Fruit fly (Drosophila melanogaster) whole organism, embryonic: ENCODE data around the gene mRpL39.

Experiments
- Ada2b ChIP-seq: fragments of 200-800 bp; sonication (Bioruptor generic); IDR thresholded peaks from 2 replicates; pipeline ENCODE4 v1.3.6; 2022; ENCODE audit warnings: missing biosample characterization, missing genetic modification characterization
- Bgb ChIP-seq: fragments of 200-800 bp; sonication (Bioruptor generic); IDR thresholded peaks from 2 replicates; pipeline ENCODE4 v1.3.6; 2022; ENCODE audit warnings: missing biosample characterization, missing genetic modification characterization; ENCODE audit not compliant: partially characterized antibody
- C15 ChIP-seq: fragments of 200-800 bp; sonication (Bioruptor generic); IDR thresholded peaks from 3 replicates; pipeline ENCODE4 v1.3.6; 2022; ENCODE audit warnings: missing biosample characterization, missing genetic modification characterization
- CG10431 ChIP-seq: fragments of 200-800 bp; sonication (Bioruptor generic); optimal IDR thresholded peaks from 3 replicates; lab custom pipeline; 2018; ENCODE audit warnings: missing biosample characterization, mild to moderate bottlenecking, missing genetic modification characterization
- CG10462 ChIP-seq: fragments of 200-800 bp; sonication (Bioruptor generic); optimal IDR thresholded peaks from 2 replicates; lab custom pipeline; 2016; ENCODE audit warnings: missing biosample characterization, missing genetic modification characterization
- CG11456 ChIP-seq: fragments of 200-800 bp; sonication (Bioruptor generic); IDR thresholded peaks from 3 replicates; pipeline ENCODE4 v1.3.6; 2022; ENCODE audit warnings: missing biosample characterization, missing genetic modification characterization
- CG12299 ChIP-seq: fragments of 200-800 bp; sonication (Bioruptor generic); optimal IDR thresholded peaks from 2 replicates; lab custom pipeline; 2018; ENCODE audit warnings: missing biosample characterization, mild to moderate bottlenecking, missing genetic modification characterization
- CG12744 ChIP-seq: fragments of 200-800 bp; sonication (Bioruptor generic); optimal IDR thresholded peaks from 2 replicates; lab custom pipeline; 2016; ENCODE audit warnings: missing biosample characterization, missing genetic modification characterization
- CG14050 ChIP-seq: fragments of 200-800 bp; sonication (Bioruptor generic); IDR thresholded peaks from 3 replicates; pipeline ENCODE4 v1.3.6; 2022; ENCODE audit warnings: missing biosample characterization, missing genetic modification characterization
- CG18262 ChIP-seq: fragments of 200-800 bp; optimal IDR thresholded peaks from 3 replicates; lab custom pipeline; 2019; ENCODE audit warnings: missing biosample characterization, mild to moderate bottlenecking, missing genetic modification characterization, moderate library complexity
- CG18476 ChIP-seq: fragments of 200-800 bp; sonication (Bioruptor generic); optimal IDR thresholded peaks from 2 replicates; lab custom pipeline; 2016; ENCODE audit warnings: missing biosample characterization, mild to moderate bottlenecking, missing genetic modification characterization
- CG2712 ChIP-seq: fragments of 200-800 bp; optimal IDR thresholded peaks from 3 replicates; lab custom pipeline; 2019; ENCODE audit warnings: missing biosample characterization, mild to moderate bottlenecking, missing genetic modification characterization, moderate library complexity
- CG7271 ChIP-seq: fragments of 200-800 bp; sonication (Bioruptor generic); optimal IDR thresholded peaks from 2 replicates; lab custom pipeline; 2018; ENCODE audit warnings: missing biosample characterization, mild to moderate bottlenecking, missing genetic modification characterization, moderate library complexity
- CG7357 ChIP-seq: fragments of 200-800 bp; sonication (Bioruptor generic); IDR thresholded peaks from 3 replicates; pipeline ENCODE4 v1.3.6; 2022; ENCODE audit warnings: missing biosample characterization, missing genetic modification characterization
- CG7839 ChIP-seq: fragments of 200-800 bp; sonication (Bioruptor generic); optimal IDR thresholded peaks from 3 replicates; lab custom pipeline; 2018; ENCODE audit warnings: missing biosample characterization, mild to moderate bottlenecking, missing genetic modification characterization, moderate library complexity
- CG8290 ChIP-seq, 3 experiments: fragments of 200-800 bp; sonication (Bioruptor generic); optimal IDR thresholded peaks; 2 replicates each; lab custom pipeline; 2016 to 2019; ENCODE audit warnings: missing biosample characterization in 3 of 3, missing genetic modification characterization in 3 of 3, mild to moderate bottlenecking in 2 of 3, moderate library complexity in 1 of 3
- Chrac-16 ChIP-seq: fragments of 200-800 bp; sonication (Bioruptor generic); optimal IDR thresholded peaks from 3 replicates; lab custom pipeline; 2016; ENCODE audit warnings: missing biosample characterization, missing genetic modification characterization
- D ChIP-seq, 2 experiments: fragments of 200-800 bp in 1 of 2; fragments of >200 bp in 1 of 2; sonication (Bioruptor generic) in 1 of 2; optimal IDR thresholded peaks; 2 replicates in 1 of 2; 3 replicates in 1 of 2; lab custom pipeline; 2017; ENCODE audit warnings: mild to moderate bottlenecking in 1 of 2, missing biosample characterization in 1 of 2, missing genetic modification characterization in 1 of 2, missing genetic modification reagents in 1 of 2
- Dek ChIP-seq: fragments of 200-800 bp; sonication (Bioruptor generic); optimal IDR thresholded peaks from 3 replicates; lab custom pipeline; 2019; ENCODE audit warnings: missing biosample characterization, mild to moderate bottlenecking, missing genetic modification characterization, moderate library complexity
- Dip3 ChIP-seq: fragments of 200-800 bp; sonication (Bioruptor generic); optimal IDR thresholded peaks from 3 replicates; lab custom pipeline; 2016; ENCODE audit warnings: missing biosample characterization, missing genetic modification characterization
- Gug ChIP-seq: fragments of 200-800 bp; sonication (Bioruptor generic); IDR thresholded peaks from 4 replicates; pipeline ENCODE4 v1.3.6; 2022; ENCODE audit warnings: missing biosample characterization, missing genetic modification characterization
- H2.0 ChIP-seq: fragments of 200-800 bp; sonication (Bioruptor generic); IDR thresholded peaks from 2 replicates; pipeline ENCODE4 v1.3.6; 2022; ENCODE audit warnings: missing biosample characterization, missing genetic modification characterization
- HLH4C ChIP-seq: fragments of 200-800 bp; sonication (Bioruptor generic); IDR thresholded peaks from 3 replicates; pipeline ENCODE4 v1.3.6; 2022; ENCODE audit warnings: missing biosample characterization, missing genetic modification characterization; ENCODE audit not compliant: partially characterized antibody
- HmgZ ChIP-seq: fragments of 200-800 bp; sonication (Bioruptor generic); optimal IDR thresholded peaks from 2 replicates; lab custom pipeline; 2018; ENCODE audit warnings: missing biosample characterization, mild to moderate bottlenecking, missing genetic modification characterization
- Hr39 ChIP-seq: fragments of >200 bp; optimal IDR thresholded peaks from 2 replicates; lab custom pipeline; 2017
- Hsf ChIP-seq: fragments of 200-800 bp; sonication (Bioruptor generic); optimal IDR thresholded peaks from 3 replicates; lab custom pipeline; 2016; ENCODE audit warnings: missing biosample characterization, missing genetic modification characterization
- Nf-YA ChIP-seq: fragments of 200-800 bp; sonication (Bioruptor generic); IDR thresholded peaks from 2 replicates; pipeline ENCODE4 v1.3.6; 2022; ENCODE audit warnings: missing biosample characterization, missing genetic modification characterization
- Nf-YB ChIP-seq: fragments of 200-800 bp; sonication (Bioruptor generic); optimal IDR thresholded peaks from 3 replicates; lab custom pipeline; 2019; ENCODE audit warnings: missing biosample characterization, mild to moderate bottlenecking, missing genetic modification characterization, moderate library complexity
- Oli ChIP-seq: fragments of 200-800 bp; sonication (Bioruptor generic); optimal IDR thresholded peaks from 2 replicates; lab custom pipeline; 2018; ENCODE audit warnings: missing biosample characterization, mild to moderate bottlenecking, missing genetic modification characterization, moderate library complexity
- Opbp ChIP-seq: fragments of 200-800 bp; sonication (Bioruptor generic); IDR thresholded peaks from 3 replicates; pipeline ENCODE4 v1.3.6; 2022; ENCODE audit warnings: missing biosample characterization, missing genetic modification characterization; ENCODE audit not compliant: partially characterized antibody
- Stat92E ChIP-seq, 3 experiments: fragments of >200 bp in 2 of 3; fragments of 200-800 bp in 1 of 3; sonication (Bioruptor generic) in 1 of 3; optimal IDR thresholded peaks; 2 replicates each; lab custom pipeline; 2017 to 2019; ENCODE audit warnings: missing biosample characterization in 3 of 3, missing genetic modification characterization in 3 of 3, mild to moderate bottlenecking in 1 of 3, moderate library complexity in 1 of 3
- ac ChIP-seq: fragments of 200-800 bp; sonication (Bioruptor generic); optimal IDR thresholded peaks from 3 replicates; lab custom pipeline; 2017; ENCODE audit warnings: missing biosample characterization, mild to moderate bottlenecking, missing genetic modification characterization
- ash1 ChIP-seq: fragments of 200-800 bp; sonication (Bioruptor generic); optimal IDR thresholded peaks from 2 replicates; lab custom pipeline; 2018; ENCODE audit warnings: missing biosample characterization, mild to moderate bottlenecking, missing genetic modification characterization
- cad ChIP-seq: fragments of >200 bp; optimal IDR thresholded peaks from 2 replicates; lab custom pipeline; 2017; ENCODE audit warnings: missing biosample characterization, missing genetic modification characterization
- cg ChIP-seq: fragments of 200-800 bp; sonication (Bioruptor generic); optimal IDR thresholded peaks from 3 replicates; lab custom pipeline; 2019; ENCODE audit warnings: missing biosample characterization, mild to moderate bottlenecking, missing genetic modification characterization, moderate library complexity
- chm ChIP-seq: fragments of 200-800 bp; sonication (Bioruptor generic); IDR thresholded peaks from 2 replicates; pipeline ENCODE4 v1.3.6; 2022; ENCODE audit warnings: missing biosample characterization, missing genetic modification characterization
- croc ChIP-seq: fragments of 200-800 bp; sonication (Bioruptor generic); conservative IDR thresholded peaks from 3 replicates; pipeline ENCODE4 v1.3.6; 2022; ENCODE audit warnings: missing biosample characterization, missing genetic modification characterization
- cwo ChIP-seq: fragments of 200-800 bp; sonication (Bioruptor generic); optimal IDR thresholded peaks from 3 replicates; lab custom pipeline; 2017; ENCODE audit warnings: missing biosample characterization, missing genetic modification characterization, mild to moderate bottlenecking, moderate library complexity, missing genetic modification reagents
- emc ChIP-seq: fragments of 200-800 bp; sonication (Bioruptor generic); optimal IDR thresholded peaks from 2 replicates; lab custom pipeline; 2016; ENCODE audit warnings: missing biosample characterization, missing genetic modification characterization
- gem ChIP-seq: fragments of 200-800 bp; sonication (Bioruptor generic); optimal IDR thresholded peaks from 2 replicates; lab custom pipeline; 2019; ENCODE audit warnings: missing biosample characterization, mild to moderate bottlenecking, missing genetic modification characterization, moderate library complexity
- ind ChIP-seq: fragments of 200-800 bp; sonication (Bioruptor generic); optimal IDR thresholded peaks from 3 replicates; lab custom pipeline; 2016; ENCODE audit warnings: missing biosample characterization, missing genetic modification characterization
- jigr1 ChIP-seq: fragments of 200-800 bp; sonication (Bioruptor generic); IDR thresholded peaks from 3 replicates; pipeline ENCODE4 v1.3.6; 2022; ENCODE audit warnings: missing biosample characterization, missing genetic modification characterization
- kni ChIP-seq: fragments of 200-800 bp; sonication (Bioruptor generic); optimal IDR thresholded peaks from 3 replicates; lab custom pipeline; 2017; ENCODE audit warnings: mild to moderate bottlenecking, missing biosample characterization, missing genetic modification reagents, missing genetic modification characterization
- otp ChIP-seq: fragments of 200-800 bp; sonication (Bioruptor generic); IDR thresholded peaks from 3 replicates; pipeline ENCODE4, ENCODE4 v1.3.6; 2022; ENCODE audit warnings: missing biosample characterization, missing genetic modification characterization
- pb ChIP-seq: fragments of 200-800 bp; sonication (Bioruptor generic); optimal IDR thresholded peaks from 3 replicates; lab custom pipeline; 2016; ENCODE audit warnings: missing biosample characterization, missing genetic modification characterization
- psq ChIP-seq: fragments of 200-800 bp; sonication (Bioruptor generic); optimal IDR thresholded peaks from 2 replicates; lab custom pipeline; 2017; ENCODE audit warnings: missing biosample characterization, missing genetic modification characterization
- shn ChIP-seq: fragments of 200-800 bp; sonication (Bioruptor generic); optimal IDR thresholded peaks from 3 replicates; lab custom pipeline; 2016; ENCODE audit warnings: missing biosample characterization, missing genetic modification characterization
- tna ChIP-seq: fragments of 200-800 bp; sonication (Bioruptor generic); IDR thresholded peaks from 2 replicates; pipeline ENCODE4 v1.3.6; 2022; ENCODE audit warnings: missing biosample characterization, missing genetic modification characterization; ENCODE audit not compliant: partially characterized antibody
- vfl ChIP-seq: fragments of 200-800 bp; sonication (Bioruptor generic); optimal IDR thresholded peaks from 2 replicates; lab custom pipeline; 2016; ENCODE audit warnings: missing biosample characterization, missing genetic modification characterization
- vvl ChIP-seq: fragments of 200-800 bp; sonication (Bioruptor generic); IDR thresholded peaks from 2 replicates; pipeline ENCODE4 v1.3.6; 2022; ENCODE audit warnings: missing biosample characterization, missing genetic modification characterization
- wdn ChIP-seq: fragments of 200-800 bp; sonication (Bioruptor generic); IDR thresholded peaks from 2 replicates; pipeline ENCODE4 v1.3.6; 2022; ENCODE audit warnings: missing biosample characterization, missing genetic modification characterization

Gene mRpL39

DNA sequence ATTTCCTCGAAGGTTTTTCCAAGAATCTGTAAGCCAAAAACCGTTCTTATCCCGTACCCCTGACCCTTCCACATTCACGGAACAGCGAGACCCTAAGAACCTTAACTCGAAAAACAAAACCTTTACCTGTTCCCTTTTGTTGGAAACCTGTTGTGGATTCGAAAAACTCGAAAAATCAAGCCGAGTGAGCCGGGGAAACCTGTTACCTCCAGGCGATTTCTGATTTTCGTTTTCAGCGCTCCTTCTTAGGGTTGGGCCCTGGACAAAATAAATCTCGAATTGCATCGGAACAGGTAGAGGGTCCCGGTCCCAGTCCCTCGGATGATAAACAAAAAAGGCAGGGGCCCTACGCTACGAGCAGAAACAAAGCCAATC lies 26.2 kb downstream of the mRpL39 start (continued):
- no peak for TF ChIP-seq HmgZ (tag; lab: Kevin White, UChicago)
- TF ChIP-seq croc (GFP tag; lab: Robert Waterston, UW), result no peak
- no peak for TF ChIP-seq Bgb (GFP tag; lab: Robert Waterston, UW)
- no peak for TF ChIP-seq Nf-YA (GFP tag; lab: Robert Waterston, UW)
- TF ChIP-seq CG12299 (tag; lab: Kevin White, UChicago), result no peak
- no peak for TF ChIP-seq wdn (GFP tag; lab: Robert Waterston, UW)
- TF ChIP-seq gem (tag; lab: Kevin White, UChicago), result no peak
- TF ChIP-seq CG2712 (tag; lab: Kevin White, UChicago), result no peak
- TF ChIP-seq CG11456 (GFP tag; lab: Robert Waterston, UW), result no peak
- no peak for TF ChIP-seq CG7357 (GFP tag; lab: Robert Waterston, UW)
- no peak for TF ChIP-seq HLH4C (GFP tag; lab: Robert Waterston, UW)
- TF ChIP-seq ind (GFP tag; lab: Kevin White, UChicago), result no peak
- no peak for TF ChIP-seq Dek (tag; lab: Kevin White, UChicago)
- no peak for TF ChIP-seq psq (GFP tag; lab: Kevin White, UChicago)
- no peak for TF ChIP-seq jigr1 (GFP tag; lab: Robert Waterston, UW)
- TF ChIP-seq CG18476, result no peak
- TF ChIP-seq H2.0 (GFP tag; lab: Robert Waterston, UW), result no peak
- peak; percentile 28 for TF ChIP-seq D (optimal IDR thresholded peaks at IDR 0.05; lab: Kevin White, UChicago)
- no peak for TF ChIP-seq D (GFP tag; optimal IDR thresholded peaks at IDR 0.05; lab: Kevin White, UChicago)
- no peak for TF ChIP-seq CG8290 (GFP tag; optimal IDR thresholded peaks at IDR 0.05; lab: Kevin White, UChicago)
- no peak for TF ChIP-seq CG8290 (tag; optimal IDR thresholded peaks at IDR 0.05; lab: Kevin White, UChicago)
- TF ChIP-seq CG14050 (GFP tag; lab: Robert Waterston, UW), result no peak
- TF ChIP-seq ac (GFP tag; lab: Kevin White, UChicago), result no peak
- TF ChIP-seq Oli, result no peak
- no peak for TF ChIP-seq cwo
- TF ChIP-seq chm (GFP tag; lab: Robert Waterston, UW), result peak; percentile 35; the same call in 1 of the 2 replicates
- TF ChIP-seq cg, result no peak
- TF ChIP-seq Hr39, result no peak
- no peak for TF ChIP-seq Ada2b (GFP tag; lab: Robert Waterston, UW)
- no peak for TF ChIP-seq Dip3 (GFP tag; lab: Kevin White, UChicago)
- no peak for TF ChIP-seq Gug (GFP tag; lab: Robert Waterston, UW)
- TF ChIP-seq Stat92E (GFP tag; optimal IDR thresholded peaks at IDR 0.05; lab: Kevin White, UChicago), result peak in 1 of 3 experiments; percentile 98
- TF ChIP-seq Hsf, result no peak
- TF ChIP-seq Opbp (GFP tag; lab: Robert Waterston, UW), result peak; percentile 15; the same call in 1 of the 3 replicates
- TF ChIP-seq CG7271 (tag; lab: Kevin White, UChicago), result no peak
- no peak for TF ChIP-seq ash1
- no peak for TF ChIP-seq CG10462
- no peak for TF ChIP-seq tna
- 0 out of 2 replicates have a peak, but pooled peaks have one; percentile 2 for TF ChIP-seq vvl (GFP tag; lab: Robert Waterston, UW)
- no peak for TF ChIP-seq pb (GFP tag; lab: Kevin White, UChicago)
- peak; percentile 63 for TF ChIP-seq kni
- no peak for TF ChIP-seq CG10431
- TF ChIP-seq C15, result no peak
- no peak for TF ChIP-seq shn (GFP tag; lab: Kevin White, UChicago)
- TF ChIP-seq vfl (GFP tag; lab: Kevin White, UChicago), result no peak
- no peak for TF ChIP-seq Nf-YB (GFP tag; lab: Kevin White, UChicago)
- no peak for TF ChIP-seq emc (GFP tag; lab: Kevin White, UChicago)
- TF ChIP-seq CG18262 (tag; lab: Kevin White, UChicago), result no peak
- no peak for TF ChIP-seq CG7839
- no peak for TF ChIP-seq Chrac-16 (GFP tag; lab: Kevin White, UChicago)
- no peak for TF ChIP-seq otp (GFP tag; lab: Robert Waterston, UW)
- no peak for TF ChIP-seq CG12744 (GFP tag; lab: Kevin White, UChicago)
- peak; percentile 48 for TF ChIP-seq cad (GFP tag; lab: Kevin White, UChicago)
